Worm (Caenorhabditis elegans): Measurements from ENCODE around the gene col-122.

ce11 chrIV:9545986-9546385 is 17.2 kb upstream of the col-122 start, which contains the start of gene T05A1.5:
- TF ChIP-seq ceh-82 (tag; optimal IDR thresholded peaks at IDR 0.05) (no peak), nhr-28 (tag; optimal IDR thresholded peaks at IDR 0.05) (no peak), nhr-11 (tag; optimal IDR thresholded peaks at IDR 0.05) (no peak), unc-39 (tag; optimal IDR thresholded peaks at IDR 0.05) (no peak), nhr-237 (tag; optimal IDR thresholded peaks at IDR 0.05) (no peak), ama-1 (optimal IDR thresholded peaks at IDR 0.05) (no peak), unc-62 (GFP tag; optimal IDR thresholded peaks at IDR 0.05) (no peak), snpc-4 (tag; optimal IDR thresholded peaks at IDR 0.05) (no peak), elt-1 (tag; optimal IDR thresholded peaks at IDR 0.05) (no peak), lin-15B (tag; optimal IDR thresholded peaks at IDR 0.05) (no peak), ceh-9 (tag; optimal IDR thresholded peaks at IDR 0.05) (no peak), nhr-25 (tag; optimal IDR thresholded peaks at IDR 0.05) (no peak), ZK546.5 (tag; optimal IDR thresholded peaks at IDR 0.05) (no peak)
